Worm (Caenorhabditis elegans): ENCODE data around the gene F18A11.5.
A peak's percentile ranks its signal among the peaks of the same experiment; 100 is the strongest.

Gene F18A11.5

ce11 chrII:13012684-13013083 is 1.4 kb downstream of the F18A11.5 start (continued):
- TF ChIP-seq nhr-28 (tag; optimal IDR thresholded peaks at IDR 0.05): no peak
- TF ChIP-seq nhr-84 (tag; optimal IDR thresholded peaks at IDR 0.05): no peak
- no peak for TF ChIP-seq nhr-90 (tag; optimal IDR thresholded peaks at IDR 0.05; ENCODE audit: poor library complexity)
- no peak for TF ChIP-seq sup-37 (GFP tag; optimal IDR thresholded peaks at IDR 0.05)
- TF ChIP-seq lir-3 (tag; optimal IDR thresholded peaks at IDR 0.05; ENCODE audit: poor library complexity): no peak
- TF ChIP-seq lsy-2 (tag; optimal IDR thresholded peaks at IDR 0.05): no peak

ce11 chrII:13007717-13008461 is 6.2 kb downstream of the F18A11.5 start, which contains the start of gene oig-2:
Gene oig-2 (minus strand): TSS chrII:13008164.
- TF ChIP-seq mef-2 (tag; optimal IDR thresholded peaks at IDR 0.05): no peak
- no peak for TF ChIP-seq jun-1 (tag; optimal IDR thresholded peaks at IDR 0.05)
- peak; percentile 30 for TF ChIP-seq lin-14 (GFP tag; optimal IDR thresholded peaks at IDR 0.05)
- TF ChIP-seq nhr-71 (tag; optimal IDR thresholded peaks at IDR 0.05): peak; percentile 0
- no peak for TF ChIP-seq vab-15 (tag; optimal IDR thresholded peaks at IDR 0.05)
- no peak for TF ChIP-seq fkh-4 (tag; optimal IDR thresholded peaks at IDR 0.05; ENCODE audit: borderline replicate concordance)
- TF ChIP-seq C34B4.2 (tag; optimal IDR thresholded peaks at IDR 0.05): no peak
- TF ChIP-seq efl-3 (GFP tag; optimal IDR thresholded peaks at IDR 0.05): no peak
- no peak for TF ChIP-seq C16A3.4 (tag; optimal IDR thresholded peaks at IDR 0.05)
- peak; percentile 49 for TF ChIP-seq rnt-1 (tag; optimal IDR thresholded peaks at IDR 0.05)
- no peak for TF ChIP-seq aly-2 (tag; optimal IDR thresholded peaks at IDR 0.05)
- no peak for TF ChIP-seq skn-1 (tag; optimal IDR thresholded peaks at IDR 0.05)
- no peak for TF ChIP-seq tlp-1 (tag; optimal IDR thresholded peaks at IDR 0.05)
- TF ChIP-seq elt-3 (tag; optimal IDR thresholded peaks at IDR 0.05): no peak
- TF ChIP-seq lin-39 (tag; optimal IDR thresholded peaks at IDR 0.05): no peak
- TF ChIP-seq elt-2 (tag; optimal IDR thresholded peaks at IDR 0.05): no peak
- TF ChIP-seq efl-1 (optimal IDR thresholded peaks at IDR 0.05): no peak
- TF ChIP-seq efl-1 (GFP tag; optimal IDR thresholded peaks at IDR 0.05 in 1 of 2): peak in 1 of 2 experiments; percentile 55
- no peak for TF ChIP-seq snu-23 (GFP tag; optimal IDR thresholded peaks at IDR 0.05)
- peak; percentile 35 for TF ChIP-seq nhr-19 (GFP tag; conservative IDR thresholded peaks at IDR 0.05)
- no peak for TF ChIP-seq nhr-237 (tag; optimal IDR thresholded peaks at IDR 0.05)
- no peak for TF ChIP-seq lir-3 (tag; optimal IDR thresholded peaks at IDR 0.05; ENCODE audit: poor library complexity)
- TF ChIP-seq zip-4 (GFP tag; optimal IDR thresholded peaks at IDR 0.05): no peak
- no peak for TF ChIP-seq nhr-85 (tag)
- TF ChIP-seq snpc-4 (tag; optimal IDR thresholded peaks at IDR 0.05): no peak

ce11 chrII:13006283-13006682 is 7.8 kb downstream of the F18A11.5 start:
- TF ChIP-seq tbx-2 (tag; optimal IDR thresholded peaks at IDR 0.05): peak; percentile 14
- peak; percentile 62 for TF ChIP-seq blmp-1 (tag; optimal IDR thresholded peaks at IDR 0.05)
- TF ChIP-seq hpl-2 (GFP tag; optimal IDR thresholded peaks at IDR 0.05): peak; percentile 1
- peak; percentile 45 for TF ChIP-seq lin-14 (GFP tag; optimal IDR thresholded peaks at IDR 0.05)
- TF ChIP-seq nhr-85 (tag): peak; percentile 29
- no peak for TF ChIP-seq ets-5 (GFP tag; IDR thresholded peaks at IDR 0.05)
- no peak for TF ChIP-seq lin-13 (GFP tag; optimal IDR thresholded peaks at IDR 0.05)
- peak in 1 of 2 experiments; percentile 52 for TF ChIP-seq lin-35 (GFP tag; optimal IDR thresholded peaks at IDR 0.05)
- no peak for TF ChIP-seq hlh-4 (tag; optimal IDR thresholded peaks at IDR 0.05)
- TF ChIP-seq C16A3.4 (tag; optimal IDR thresholded peaks at IDR 0.05): peak; percentile 20
- TF ChIP-seq elt-2 (tag; optimal IDR thresholded peaks at IDR 0.05): peak; percentile 30
- TF ChIP-seq lir-3 (tag; optimal IDR thresholded peaks at IDR 0.05; ENCODE audit: poor library complexity): peak; percentile 4
- TF ChIP-seq nhr-90 (tag; optimal IDR thresholded peaks at IDR 0.05; ENCODE audit: poor library complexity): peak; percentile 38
- TF ChIP-seq nhr-20 (tag; optimal IDR thresholded peaks at IDR 0.05): peak; percentile 89
- TF ChIP-seq snu-23 (GFP tag; optimal IDR thresholded peaks at IDR 0.05): peak; percentile 49
- no peak for TF ChIP-seq tlp-1 (tag; optimal IDR thresholded peaks at IDR 0.05)
- peak in 2 of 6 experiments; percentile 84 to 92 for TF ChIP-seq elt-3 (tag; optimal IDR thresholded peaks at IDR 0.05)
- TF ChIP-seq snpc-4 (tag; optimal IDR thresholded peaks at IDR 0.05): no peak
- TF ChIP-seq nhr-19 (GFP tag; conservative IDR thresholded peaks at IDR 0.05): peak; percentile 52
- no peak for TF ChIP-seq ztf-4 (tag; optimal IDR thresholded peaks at IDR 0.05)
- TF ChIP-seq nhr-71 (tag; optimal IDR thresholded peaks at IDR 0.05): peak; percentile 64
- TF ChIP-seq lsy-2 (tag; optimal IDR thresholded peaks at IDR 0.05): peak in 1 of 2 experiments; percentile 67
- peak in 1 of 3 experiments; percentile 22 for TF ChIP-seq dpl-1 (GFP tag; optimal IDR thresholded peaks at IDR 0.05)

Data from whole organism, L1 larva.